Fruit fly (Drosophila melanogaster) whole organism, embryonic: ENCODE measurements around the gene Dpp10.

ENCODE experiments used
- Abd-B ChIP-seq: fragments of 200-800 bp; sonication (Bioruptor generic); optimal IDR thresholded peaks from 2 replicates; lab custom pipeline; 2018; ENCODE audit warnings: missing biosample characterization, mild to moderate bottlenecking, missing genetic modification characterization, moderate library complexity
- Atf-2 ChIP-seq: fragments of 200-800 bp; sonication (Bioruptor generic); optimal IDR thresholded peaks from 2 replicates; lab custom pipeline; 2016; ENCODE audit warnings: missing biosample characterization, missing genetic modification characterization
- B-H2 ChIP-seq: fragments of 200-800 bp; sonication (Bioruptor generic); optimal IDR thresholded peaks from 2 replicates; lab custom pipeline; 2018; ENCODE audit warnings: missing biosample characterization, mild to moderate bottlenecking, missing genetic modification characterization
- BtbVII ChIP-seq: fragments of 200-800 bp; sonication (Bioruptor generic); optimal IDR thresholded peaks from 3 replicates; lab custom pipeline; 2017; ENCODE audit warnings: missing biosample characterization, mild to moderate bottlenecking, missing genetic modification characterization
- C15 ChIP-seq: fragments of 200-800 bp; sonication (Bioruptor generic); IDR thresholded peaks from 3 replicates; pipeline ENCODE4 v1.3.6; 2022; ENCODE audit warnings: missing biosample characterization, missing genetic modification characterization
- CG10147 ChIP-seq: fragments of 200-800 bp; sonication (Bioruptor generic); optimal IDR thresholded peaks from 2 replicates; lab custom pipeline; 2019; ENCODE audit warnings: missing biosample characterization, mild to moderate bottlenecking, missing genetic modification characterization, moderate library complexity
- CG10431 ChIP-seq: fragments of 200-800 bp; sonication (Bioruptor generic); optimal IDR thresholded peaks from 3 replicates; lab custom pipeline; 2018; ENCODE audit warnings: missing biosample characterization, mild to moderate bottlenecking, missing genetic modification characterization
- CG12942 ChIP-seq: fragments of 200-800 bp; sonication (Bioruptor generic); optimal IDR thresholded peaks from 3 replicates; lab custom pipeline; 2016; ENCODE audit warnings: missing biosample characterization, missing genetic modification characterization
- CG13296 ChIP-seq: fragments of 200-800 bp; sonication (Bioruptor generic); optimal IDR thresholded peaks from 3 replicates; lab custom pipeline; 2018; ENCODE audit warnings: missing biosample characterization, mild to moderate bottlenecking, missing genetic modification characterization
- CG13424 ChIP-seq: fragments of 200-800 bp; sonication (Bioruptor generic); optimal IDR thresholded peaks from 2 replicates; lab custom pipeline; 2019; ENCODE audit warnings: missing biosample characterization, mild to moderate bottlenecking, missing genetic modification characterization, moderate library complexity
- CG14667 ChIP-seq: fragments of 200-800 bp; sonication (Bioruptor generic); IDR thresholded peaks from 2 replicates; pipeline ENCODE4 v1.3.6; 2022; ENCODE audit warnings: missing biosample characterization, missing genetic modification characterization
- CG17359 ChIP-seq: fragments of 200-800 bp; sonication (Bioruptor generic); optimal IDR thresholded peaks from 3 replicates; lab custom pipeline; 2018; ENCODE audit warnings: missing biosample characterization, mild to moderate bottlenecking, missing genetic modification characterization, moderate library complexity
- CG2202 ChIP-seq: fragments of 200-800 bp; sonication (Bioruptor generic); optimal IDR thresholded peaks from 2 replicates; lab custom pipeline; 2018; ENCODE audit warnings: missing biosample characterization, mild to moderate bottlenecking, missing genetic modification characterization
- CG2875 ChIP-seq: fragments of 200-800 bp; sonication (Bioruptor generic); optimal IDR thresholded peaks from 2 replicates; lab custom pipeline; 2017; ENCODE audit warnings: missing biosample characterization, mild to moderate bottlenecking, missing genetic modification characterization, missing genetic modification reagents
- CG6689 ChIP-seq: fragments of 200-800 bp; sonication (Bioruptor generic); IDR thresholded peaks from 2 replicates; pipeline ENCODE4 v1.3.6; 2022; ENCODE audit warnings: missing biosample characterization, missing genetic modification characterization
- CG8944 ChIP-seq: fragments of 200-800 bp; sonication (Bioruptor generic); optimal IDR thresholded peaks from 3 replicates; lab custom pipeline; 2016; ENCODE audit warnings: missing biosample characterization, missing genetic modification characterization
- Camta ChIP-seq: fragments of 200-800 bp; sonication (Bioruptor generic); optimal IDR thresholded peaks from 2 replicates; lab custom pipeline; 2016; ENCODE audit warnings: missing biosample characterization, missing genetic modification characterization
- CkIIα-i1 ChIP-seq: fragments of 200-800 bp; sonication (Bioruptor generic); IDR thresholded peaks from 2 replicates; pipeline ENCODE4 v1.3.6; 2022; ENCODE audit warnings: missing biosample characterization, missing genetic modification characterization
- Hand ChIP-seq: fragments of 200-800 bp; sonication (Bioruptor generic); optimal IDR thresholded peaks from 2 replicates; lab custom pipeline; 2017; ENCODE audit warnings: mild to moderate bottlenecking, missing biosample characterization, missing genetic modification reagents, missing genetic modification characterization
- Hsf ChIP-seq: fragments of 200-800 bp; sonication (Bioruptor generic); optimal IDR thresholded peaks from 3 replicates; lab custom pipeline; 2016; ENCODE audit warnings: missing biosample characterization, missing genetic modification characterization
- MBD-R2 ChIP-seq: fragments of 200-800 bp; sonication (Bioruptor generic); IDR thresholded peaks from 2 replicates; pipeline ENCODE4 v1.3.6; 2022; ENCODE audit warnings: missing biosample characterization, missing genetic modification characterization
- MESR4 ChIP-seq: fragments of 200-800 bp; sonication (Bioruptor generic); optimal IDR thresholded peaks from 2 replicates; lab custom pipeline; 2018; ENCODE audit warnings: missing biosample characterization, mild to moderate bottlenecking, missing genetic modification characterization, moderate library complexity
- Meics ChIP-seq: fragments of 200-800 bp; sonication (Bioruptor generic); optimal IDR thresholded peaks from 2 replicates; lab custom pipeline; 2017; ENCODE audit warnings: missing biosample characterization, mild to moderate bottlenecking, missing genetic modification characterization
- Mrtf ChIP-seq: fragments of 200-800 bp; sonication (Bioruptor generic); IDR thresholded peaks from 3 replicates; pipeline ENCODE4 v1.3.6; 2022; ENCODE audit warnings: missing biosample characterization, missing genetic modification characterization
- NFAT ChIP-seq: fragments of 200-800 bp; sonication (Bioruptor generic); IDR thresholded peaks from 2 replicates; pipeline ENCODE4 v1.3.6; 2022; ENCODE audit warnings: missing biosample characterization, missing genetic modification characterization
- Sox100B ChIP-seq: fragments of 200-800 bp; sonication (Bioruptor generic); optimal IDR thresholded peaks from 3 replicates; lab custom pipeline; 2018; ENCODE audit warnings: missing biosample characterization, mild to moderate bottlenecking, missing genetic modification characterization
- Sox102F ChIP-seq: fragments of 200-800 bp; sonication (Bioruptor generic); optimal IDR thresholded peaks from 2 replicates; lab custom pipeline; 2018; ENCODE audit warnings: missing biosample characterization, mild to moderate bottlenecking, missing genetic modification characterization, moderate library complexity
- Sry-δ ChIP-seq: fragments of 200-800 bp; sonication (Bioruptor generic); optimal IDR thresholded peaks from 2 replicates; lab custom pipeline; 2016; ENCODE audit warnings: missing biosample characterization, missing genetic modification characterization
- ac ChIP-seq: fragments of 200-800 bp; sonication (Bioruptor generic); optimal IDR thresholded peaks from 3 replicates; lab custom pipeline; 2017; ENCODE audit warnings: missing biosample characterization, mild to moderate bottlenecking, missing genetic modification characterization
- aop ChIP-seq: fragments of 200-800 bp; sonication (Bioruptor generic); IDR thresholded peaks from 2 replicates; pipeline ENCODE4 v1.3.6; 2022; ENCODE audit warnings: missing biosample characterization, missing genetic modification characterization
- az2 ChIP-seq: fragments of 200-800 bp; sonication (Bioruptor generic); optimal IDR thresholded peaks from 3 replicates; lab custom pipeline; 2016; ENCODE audit warnings: missing biosample characterization, missing genetic modification characterization
- bbx ChIP-seq: fragments of 200-800 bp; sonication (Bioruptor generic); IDR thresholded peaks from 2 replicates; pipeline ENCODE4 v1.3.6; 2022; ENCODE audit warnings: missing biosample characterization, missing genetic modification characterization; ENCODE audit not compliant: partially characterized antibody
- bsh ChIP-seq, 2 experiments: fragments of 200-800 bp; sonication (Bioruptor generic); optimal IDR thresholded peaks; 2 replicates each; lab custom pipeline; 2017 to 2018; ENCODE audit warnings: mild to moderate bottlenecking in 2 of 2, missing biosample characterization in 2 of 2, missing genetic modification characterization in 2 of 2, moderate library complexity in 1 of 2
- cad ChIP-seq: fragments of >200 bp; optimal IDR thresholded peaks from 2 replicates; lab custom pipeline; 2017; ENCODE audit warnings: missing biosample characterization, missing genetic modification characterization
- caup ChIP-seq: fragments of 200-800 bp; sonication (Bioruptor generic); optimal IDR thresholded peaks from 3 replicates; lab custom pipeline; 2017; ENCODE audit warnings: missing biosample characterization, mild to moderate bottlenecking, missing genetic modification characterization, moderate library complexity; ENCODE audit not compliant: severe bottlenecking
- danr ChIP-seq: fragments of 200-800 bp; sonication (Bioruptor generic); IDR thresholded peaks from 2 replicates; pipeline ENCODE4 v1.3.6; 2022; ENCODE audit warnings: missing biosample characterization, missing genetic modification characterization
- kni ChIP-seq: fragments of 200-800 bp; sonication (Bioruptor generic); optimal IDR thresholded peaks from 3 replicates; lab custom pipeline; 2017; ENCODE audit warnings: mild to moderate bottlenecking, missing biosample characterization, missing genetic modification reagents, missing genetic modification characterization
- mld ChIP-seq: fragments of 200-800 bp; sonication (Bioruptor generic); IDR thresholded peaks from 3 replicates; pipeline ENCODE4 v1.3.6; 2022; ENCODE audit warnings: missing biosample characterization, missing genetic modification characterization; ENCODE audit not compliant: partially characterized antibody
- nerfin-1 ChIP-seq: fragments of 200-800 bp; sonication (Bioruptor generic); optimal IDR thresholded peaks from 3 replicates; lab custom pipeline; 2019; ENCODE audit warnings: missing biosample characterization, mild to moderate bottlenecking, missing genetic modification characterization, moderate library complexity
- nom ChIP-seq: fragments of 200-800 bp; sonication (Bioruptor generic); optimal IDR thresholded peaks from 2 replicates; lab custom pipeline; 2017; ENCODE audit warnings: missing biosample characterization, missing genetic modification characterization, mild to moderate bottlenecking, moderate library complexity, missing genetic modification reagents
- otp ChIP-seq: fragments of 200-800 bp; sonication (Bioruptor generic); IDR thresholded peaks from 3 replicates; pipeline ENCODE4, ENCODE4 v1.3.6; 2022; ENCODE audit warnings: missing biosample characterization, missing genetic modification characterization
- pita ChIP-seq: fragments of 200-800 bp; sonication (Bioruptor generic); optimal IDR thresholded peaks from 2 replicates; lab custom pipeline; 2017; ENCODE audit warnings: missing biosample characterization, mild to moderate bottlenecking, missing genetic modification characterization
- rib ChIP-seq: fragments of 200-800 bp; sonication (Bioruptor generic); IDR thresholded peaks from 2 replicates; pipeline ENCODE4 v1.3.6; 2022; ENCODE audit warnings: missing biosample characterization, missing genetic modification characterization
- sc ChIP-seq, 3 experiments: fragments of >200 bp in 2 of 3; fragments of 200-800 bp in 1 of 3; sonication (Bioruptor generic) in 1 of 3; optimal IDR thresholded peaks; 2 replicates in 2 of 3; 3 replicates in 1 of 3; lab custom pipeline; 2017; ENCODE audit warnings: mild to moderate bottlenecking in 1 of 3, missing biosample characterization in 1 of 3, missing genetic modification characterization in 1 of 3, missing genetic modification reagents in 1 of 3
- sob ChIP-seq: fragments of 200-800 bp; sonication (Bioruptor generic); IDR thresholded peaks from 2 replicates; pipeline ENCODE4 v1.3.6; 2022; ENCODE audit warnings: missing biosample characterization, missing genetic modification characterization
- stc ChIP-seq: fragments of 200-800 bp; sonication (Bioruptor generic); IDR thresholded peaks from 2 replicates; pipeline ENCODE4 v1.3.6; 2022; ENCODE audit warnings: missing biosample characterization, missing genetic modification characterization
- tna ChIP-seq: fragments of 200-800 bp; sonication (Bioruptor generic); IDR thresholded peaks from 2 replicates; pipeline ENCODE4 v1.3.6; 2022; ENCODE audit warnings: missing biosample characterization, missing genetic modification characterization; ENCODE audit not compliant: partially characterized antibody
- zen ChIP-seq: fragments of 200-800 bp; sonication (Bioruptor generic); optimal IDR thresholded peaks from 3 replicates; lab custom pipeline; 2018; ENCODE audit warnings: missing biosample characterization, mild to moderate bottlenecking, missing genetic modification characterization, moderate library complexity

The Dpp10 gene

dm6 chr2L:6612477-6613004 is 11.7 kb upstream of the Dpp10 start (continued):
- peak; percentile 100 for TF ChIP-seq danr (GFP tag; lab: Robert Waterston, UW)
- TF ChIP-seq aop (GFP tag; lab: Robert Waterston, UW) = peak; percentile 99
- TF ChIP-seq zen (tag; lab: Kevin White, UChicago) = peak; percentile 100
- peak; percentile 100 for TF ChIP-seq Meics (GFP tag; lab: Kevin White, UChicago)
- no peak for TF ChIP-seq sc (optimal IDR thresholded peaks at IDR 0.05; lab: Kevin White, UChicago)
- peak; percentile 100 for TF ChIP-seq sc (GFP tag; optimal IDR thresholded peaks at IDR 0.05; lab: Kevin White, UChicago)
- TF ChIP-seq CG2202 (tag; lab: Kevin White, UChicago) = peak; percentile 100
- peak; percentile 100 for TF ChIP-seq Camta
- TF ChIP-seq tna (GFP tag; lab: Robert Waterston, UW) = peak; percentile 42; the same call in 1 of the 2 replicates
- TF ChIP-seq caup (GFP tag; lab: Kevin White, UChicago) = peak; percentile 100
- peak; percentile 100 for TF ChIP-seq otp
- TF ChIP-seq rib (GFP tag; lab: Robert Waterston, UW) = peak; percentile 100
- TF ChIP-seq C15 (GFP tag; lab: Robert Waterston, UW) = peak; percentile 100
- TF ChIP-seq B-H2 (GFP tag; lab: Kevin White, UChicago) = peak; percentile 100
- TF ChIP-seq nom = peak; percentile 100
- peak; percentile 100 for TF ChIP-seq sob
- TF ChIP-seq CG17359 (tag; lab: Kevin White, UChicago) = peak; percentile 100
- peak; percentile 100 for TF ChIP-seq kni
- peak; percentile 100 for TF ChIP-seq bsh (GFP tag; optimal IDR thresholded peaks at IDR 0.05; lab: Kevin White, UChicago)
- TF ChIP-seq pita = peak; percentile 20
- peak; percentile 100 for TF ChIP-seq stc (GFP tag; lab: Robert Waterston, UW)
- peak; percentile 99 for TF ChIP-seq CG10431 (GFP tag; lab: Kevin White, UChicago)
- TF ChIP-seq nerfin-1 (tag; lab: Kevin White, UChicago) = peak; percentile 100
- peak; percentile 100 for TF ChIP-seq ac (GFP tag; lab: Kevin White, UChicago)
- peak; percentile 100 for TF ChIP-seq Sox100B (GFP tag; lab: Kevin White, UChicago)
- peak; percentile 100 for TF ChIP-seq CG8944
- TF ChIP-seq Atf-2 (GFP tag; lab: Kevin White, UChicago) = peak; percentile 100
- peak; percentile 99 for TF ChIP-seq CkIIα-i1 (GFP tag; lab: Robert Waterston, UW)
- peak; percentile 92 for TF ChIP-seq Sry-δ (GFP tag; lab: Kevin White, UChicago)
- peak; percentile 100 for TF ChIP-seq CG12942 (GFP tag; lab: Kevin White, UChicago)
- peak; percentile 100 for TF ChIP-seq CG14667 (GFP tag; lab: Robert Waterston, UW)
- TF ChIP-seq mld (GFP tag; lab: Robert Waterston, UW) = no peak
- TF ChIP-seq az2 (GFP tag; lab: Kevin White, UChicago) = peak; percentile 100
- TF ChIP-seq cad (GFP tag; lab: Kevin White, UChicago) = peak; percentile 5
- TF ChIP-seq MESR4 = peak; percentile 99
- TF ChIP-seq CG6689 = peak; percentile 100
- TF ChIP-seq Hand = peak; percentile 100
- peak; percentile 100 for TF ChIP-seq CG13296 (GFP tag; lab: Kevin White, UChicago)
- TF ChIP-seq Hsf (GFP tag; lab: Kevin White, UChicago) = peak; percentile 100
- TF ChIP-seq Abd-B = peak; percentile 100
- TF ChIP-seq CG2875 (GFP tag; lab: Kevin White, UChicago) = peak; percentile 100
- peak; percentile 100 for TF ChIP-seq CG13424 (tag; lab: Kevin White, UChicago)
- peak; percentile 100 for TF ChIP-seq Mrtf (GFP tag; lab: Robert Waterston, UW)
- TF ChIP-seq CG10147 (GFP tag; lab: Kevin White, UChicago) = peak; percentile 100
- TF ChIP-seq BtbVII = peak; percentile 100
- TF ChIP-seq bbx (GFP tag; lab: Robert Waterston, UW) = peak; percentile 64; the same call in 1 of the 2 replicates
- TF ChIP-seq MBD-R2 (GFP tag; lab: Robert Waterston, UW) = peak; percentile 100
- TF ChIP-seq NFAT = peak; percentile 100
- TF ChIP-seq Sox102F = peak; percentile 100
